Fruit fly (Drosophila melanogaster) whole organism, embryonic: ENCODE data around the gene Pgant35A.

ENCODE experiments used
- CG10147 ChIP-seq: fragments of 200-800 bp; sonication (Bioruptor generic); optimal IDR thresholded peaks from 2 replicates; lab custom pipeline; 2019; ENCODE audit warnings: missing biosample characterization, mild to moderate bottlenecking, missing genetic modification characterization, moderate library complexity
- CG10321 ChIP-seq: fragments of 200-800 bp; sonication (Bioruptor generic); IDR thresholded peaks from 2 replicates; pipeline ENCODE4 v1.3.6; 2022; ENCODE audit warnings: missing biosample characterization, missing genetic modification characterization
- CG10979 ChIP-seq: fragments of 200-800 bp; sonication (Bioruptor generic); optimal IDR thresholded peaks from 2 replicates; lab custom pipeline; 2018; ENCODE audit warnings: missing biosample characterization, mild to moderate bottlenecking, missing genetic modification characterization, moderate library complexity
- CG11093 ChIP-seq: fragments of 200-800 bp; sonication (Bioruptor generic); IDR thresholded peaks from 3 replicates; pipeline ENCODE4 v1.3.6; 2022; ENCODE audit warnings: missing biosample characterization, missing genetic modification characterization
- CG12299 ChIP-seq: fragments of 200-800 bp; sonication (Bioruptor generic); optimal IDR thresholded peaks from 2 replicates; lab custom pipeline; 2018; ENCODE audit warnings: missing biosample characterization, mild to moderate bottlenecking, missing genetic modification characterization
- CG12942 ChIP-seq: fragments of 200-800 bp; sonication (Bioruptor generic); optimal IDR thresholded peaks from 3 replicates; lab custom pipeline; 2016; ENCODE audit warnings: missing biosample characterization, missing genetic modification characterization
- CG13296 ChIP-seq: fragments of 200-800 bp; sonication (Bioruptor generic); optimal IDR thresholded peaks from 3 replicates; lab custom pipeline; 2018; ENCODE audit warnings: missing biosample characterization, mild to moderate bottlenecking, missing genetic modification characterization
- CG1529 ChIP-seq: fragments of 200-800 bp; sonication (Bioruptor generic); optimal IDR thresholded peaks from 3 replicates; lab custom pipeline; 2018; ENCODE audit warnings: missing biosample characterization, missing genetic modification characterization
- CG16779 ChIP-seq: fragments of 200-800 bp; sonication (Bioruptor generic); IDR thresholded peaks from 2 replicates; pipeline ENCODE4 v1.3.6; 2022; ENCODE audit warnings: missing biosample characterization, missing genetic modification characterization
- CG17568 ChIP-seq: fragments of 200-800 bp; sonication (Bioruptor generic); optimal IDR thresholded peaks from 2 replicates; lab custom pipeline; 2018; ENCODE audit warnings: missing biosample characterization, mild to moderate bottlenecking, missing genetic modification characterization, moderate library complexity
- CG17912 ChIP-seq: fragments of 200-800 bp; sonication (Bioruptor generic); optimal IDR thresholded peaks from 2 replicates; lab custom pipeline; 2018; ENCODE audit warnings: missing biosample characterization, mild to moderate bottlenecking, missing genetic modification characterization
- CG2116 ChIP-seq: fragments of 200-800 bp; sonication (Bioruptor generic); optimal IDR thresholded peaks from 3 replicates; lab custom pipeline; 2018; ENCODE audit warnings: missing biosample characterization, mild to moderate bottlenecking, missing genetic modification characterization
- CG2129 ChIP-seq: fragments of 200-800 bp; sonication (Bioruptor generic); IDR thresholded peaks from 2 replicates; pipeline ENCODE4 v1.3.6; 2022; ENCODE audit warnings: missing biosample characterization, missing genetic modification characterization; ENCODE audit not compliant: partially characterized antibody
- CG31224 ChIP-seq: fragments of 200-800 bp; sonication (Bioruptor generic); IDR thresholded peaks from 2 replicates; pipeline ENCODE4 v1.3.6; 2022; ENCODE audit warnings: missing biosample characterization, missing genetic modification characterization
- CG3163 ChIP-seq: fragments of 200-800 bp; sonication (Bioruptor generic); optimal IDR thresholded peaks from 3 replicates; lab custom pipeline; 2016; ENCODE audit warnings: missing biosample characterization, missing genetic modification characterization
- CG3726 ChIP-seq: fragments of 200-800 bp; sonication (Bioruptor generic); IDR thresholded peaks from 3 replicates; pipeline ENCODE4, ENCODE4 v1.3.6; 2022; ENCODE audit warnings: missing biosample characterization, missing genetic modification characterization
- CG6654 ChIP-seq: fragments of 200-800 bp; sonication (Bioruptor generic); optimal IDR thresholded peaks from 2 replicates; lab custom pipeline; 2017; ENCODE audit warnings: missing biosample characterization, mild to moderate bottlenecking, missing genetic modification characterization
- CG6689 ChIP-seq: fragments of 200-800 bp; sonication (Bioruptor generic); IDR thresholded peaks from 2 replicates; pipeline ENCODE4 v1.3.6; 2022; ENCODE audit warnings: missing biosample characterization, missing genetic modification characterization
- CG8089 ChIP-seq: fragments of 200-800 bp; sonication (Bioruptor generic); optimal IDR thresholded peaks from 3 replicates; lab custom pipeline; 2016; ENCODE audit warnings: missing biosample characterization, missing genetic modification characterization
- CG8290 ChIP-seq, 3 experiments: fragments of 200-800 bp; sonication (Bioruptor generic); optimal IDR thresholded peaks; 2 replicates each; lab custom pipeline; 2016 to 2019; ENCODE audit warnings: missing biosample characterization in 3 of 3, missing genetic modification characterization in 3 of 3, mild to moderate bottlenecking in 2 of 3, moderate library complexity in 1 of 3
- D19B ChIP-seq: fragments of 200-800 bp; sonication (Bioruptor generic); optimal IDR thresholded peaks from 2 replicates; lab custom pipeline; 2017; ENCODE audit warnings: missing biosample characterization, mild to moderate bottlenecking, missing genetic modification characterization
- Dip3 ChIP-seq: fragments of 200-800 bp; sonication (Bioruptor generic); optimal IDR thresholded peaks from 3 replicates; lab custom pipeline; 2016; ENCODE audit warnings: missing biosample characterization, missing genetic modification characterization
- Dll ChIP-seq: fragments of 200-800 bp; sonication (Bioruptor generic); IDR thresholded peaks from 4 replicates; pipeline ENCODE4 v1.3.6; 2022; ENCODE audit warnings: missing biosample characterization, missing genetic modification characterization; ENCODE audit not compliant: partially characterized antibody
- Fer3 ChIP-seq: fragments of 200-800 bp; sonication (Bioruptor generic); optimal IDR thresholded peaks from 2 replicates; lab custom pipeline; 2018; ENCODE audit warnings: missing biosample characterization, mild to moderate bottlenecking, missing genetic modification characterization, moderate library complexity
- Gsc ChIP-seq: fragments of 200-800 bp; sonication (Bioruptor generic); IDR thresholded peaks from 2 replicates; pipeline ENCODE4 v1.3.6; 2022; ENCODE audit warnings: missing biosample characterization, missing genetic modification characterization
- Kr ChIP-seq: fragments of 200-800 bp; sonication (Bioruptor generic); optimal IDR thresholded peaks from 2 replicates; lab custom pipeline; 2017; ENCODE audit warnings: missing biosample characterization, mild to moderate bottlenecking, missing genetic modification characterization
- Ptx1 ChIP-seq: fragments of 200-800 bp; sonication (Bioruptor generic); IDR thresholded peaks from 2 replicates; pipeline ENCODE4 v1.3.6; 2022; ENCODE audit warnings: missing biosample characterization, missing genetic modification characterization
- Ravus ChIP-seq: fragments of 200-800 bp; sonication (Bioruptor generic); IDR thresholded peaks from 2 replicates; pipeline ENCODE4 v1.3.6; 2022; ENCODE audit warnings: missing biosample characterization, missing genetic modification characterization
- Six4 ChIP-seq: fragments of 200-800 bp; sonication (Bioruptor generic); optimal IDR thresholded peaks from 2 replicates; lab custom pipeline; 2016; ENCODE audit warnings: missing biosample characterization, missing genetic modification characterization
- Usf ChIP-seq: fragments of 200-800 bp; sonication (Bioruptor generic); optimal IDR thresholded peaks from 2 replicates; lab custom pipeline; 2017; ENCODE audit warnings: missing genotype, missing biosample characterization, missing genetic modification characterization
- bsh ChIP-seq, 2 experiments: fragments of 200-800 bp; sonication (Bioruptor generic); optimal IDR thresholded peaks; 2 replicates each; lab custom pipeline; 2017 to 2018; ENCODE audit warnings: mild to moderate bottlenecking in 2 of 2, missing biosample characterization in 2 of 2, missing genetic modification characterization in 2 of 2, moderate library complexity in 1 of 2
- chif ChIP-seq, 2 experiments: fragments of 200-800 bp; sonication (Bioruptor generic); optimal IDR thresholded peaks; 3 replicates each; lab custom pipeline; 2016; ENCODE audit warnings: missing biosample characterization in 2 of 2, missing genetic modification characterization in 2 of 2
- cwo ChIP-seq: fragments of 200-800 bp; sonication (Bioruptor generic); optimal IDR thresholded peaks from 3 replicates; lab custom pipeline; 2017; ENCODE audit warnings: missing biosample characterization, missing genetic modification characterization, mild to moderate bottlenecking, moderate library complexity, missing genetic modification reagents
- danr ChIP-seq: fragments of 200-800 bp; sonication (Bioruptor generic); IDR thresholded peaks from 2 replicates; pipeline ENCODE4 v1.3.6; 2022; ENCODE audit warnings: missing biosample characterization, missing genetic modification characterization
- dm ChIP-seq: fragments of 200-800 bp; sonication (Bioruptor generic); optimal IDR thresholded peaks from 3 replicates; lab custom pipeline; 2016; ENCODE audit warnings: missing biosample characterization, missing genetic modification characterization
- dmrt99B ChIP-seq: fragments of 200-800 bp; sonication (Bioruptor generic); optimal IDR thresholded peaks from 2 replicates; lab custom pipeline; 2018; ENCODE audit warnings: missing biosample characterization, mild to moderate bottlenecking, missing genetic modification characterization, moderate library complexity
- dpn ChIP-seq, 2 experiments: fragments of 200-800 bp; sonication (Bioruptor generic); optimal IDR thresholded peaks; 3 replicates each; lab custom pipeline; 2016; ENCODE audit warnings: missing biosample characterization in 2 of 2, missing genetic modification characterization in 2 of 2
- en ChIP-seq: fragments of 200-800 bp; sonication (Bioruptor generic); optimal IDR thresholded peaks from 2 replicates; lab custom pipeline; 2016; ENCODE audit warnings: missing biosample characterization, missing genetic modification characterization
- ken ChIP-seq: fragments of 200-800 bp; sonication (Bioruptor generic); IDR thresholded peaks from 3 replicates; pipeline ENCODE4 v1.3.6; 2022; ENCODE audit warnings: missing biosample characterization, missing genetic modification characterization
- lola ChIP-seq, 3 experiments: fragments of >200 bp in 2 of 3; fragments of 200-800 bp in 1 of 3; sonication (Bioruptor generic) in 1 of 3; optimal IDR thresholded peaks; 2 replicates each; lab custom pipeline; 2017 to 2019; ENCODE audit warnings: missing biosample characterization in 3 of 3, missing genetic modification characterization in 3 of 3, mild to moderate bottlenecking in 1 of 3, moderate library complexity in 1 of 3
- otp ChIP-seq: fragments of 200-800 bp; sonication (Bioruptor generic); IDR thresholded peaks from 3 replicates; pipeline ENCODE4, ENCODE4 v1.3.6; 2022; ENCODE audit warnings: missing biosample characterization, missing genetic modification characterization
- pnt ChIP-seq: fragments of 200-800 bp; sonication (Bioruptor generic); optimal IDR thresholded peaks from 3 replicates; lab custom pipeline; 2016; ENCODE audit warnings: missing biosample characterization, missing genetic modification characterization
- seq ChIP-seq: fragments of 200-800 bp; sonication (Bioruptor generic); IDR thresholded peaks from 2 replicates; pipeline ENCODE4 v1.3.6; 2022; ENCODE audit warnings: missing biosample characterization, missing genetic modification characterization
- slou ChIP-seq: fragments of 200-800 bp; sonication (Bioruptor generic); optimal IDR thresholded peaks from 3 replicates; lab custom pipeline; 2016; ENCODE audit warnings: missing biosample characterization, missing genetic modification characterization
- slp2 ChIP-seq: fragments of 200-800 bp; sonication (Bioruptor generic); optimal IDR thresholded peaks from 2 replicates; lab custom pipeline; 2016; ENCODE audit warnings: missing biosample characterization, missing genetic modification characterization
- ssp ChIP-seq: fragments of 200-800 bp; sonication (Bioruptor generic); IDR thresholded peaks from 2 replicates; pipeline ENCODE4 v1.3.6; 2022; ENCODE audit warnings: missing biosample characterization, missing genetic modification characterization
- tx ChIP-seq: fragments of 200-800 bp; sonication (Bioruptor generic); optimal IDR thresholded peaks from 2 replicates; lab custom pipeline; 2016; ENCODE audit warnings: missing biosample characterization, missing genetic modification characterization
- zfh1 ChIP-seq: fragments of 200-800 bp; sonication (Bioruptor generic); IDR thresholded peaks from 3 replicates; pipeline ENCODE4 v1.3.6; 2022; ENCODE audit warnings: missing biosample characterization, missing genetic modification characterization

The Pgant35A gene

dm6 chr2L:14355033-14355851 lies 3.8 kb upstream of the Pgant35A start, which contains the start of gene Rab14 (continued):
- TF ChIP-seq CG8290 (GFP tag; optimal IDR thresholded peaks at IDR 0.05; lab: Kevin White, UChicago) (peak; percentile 31), CG8290 (tag; optimal IDR thresholded peaks at IDR 0.05; lab: Kevin White, UChicago) (peak in 1 of 2 experiments; percentile 78), CG31224 (GFP tag; lab: Robert Waterston, UW) (peak; percentile 65; the same call in 1 of the 2 replicates), CG11093 (GFP tag; lab: Robert Waterston, UW) (peak; percentile 73; the same call in 2 of the 3 replicates), bsh (GFP tag; optimal IDR thresholded peaks at IDR 0.05; lab: Kevin White, UChicago) (peak; percentile 12 to 86), CG6689 (GFP tag; lab: Robert Waterston, UW) (peak; percentile 78), CG12299 (tag; lab: Kevin White, UChicago) (peak; percentile 78), ssp (GFP tag; lab: Robert Waterston, UW) (peak; percentile 24; the same call in 1 of the 2 replicates), CG12942 (GFP tag; lab: Kevin White, UChicago) (peak; percentile 65), lola (GFP tag; optimal IDR thresholded peaks at IDR 0.05; lab: Kevin White, UChicago) (peak in 1 of 3 experiments; percentile 57), CG1529 (peak; percentile 75), slou (GFP tag; lab: Kevin White, UChicago) (peak; percentile 73), Six4 (GFP tag; lab: Kevin White, UChicago) (peak; percentile 53), Dip3 (GFP tag; lab: Kevin White, UChicago) (peak; percentile 72), CG17912 (peak; percentile 78), CG2129 (GFP tag; lab: Robert Waterston, UW) (peak; percentile 58), D19B (GFP tag; lab: Kevin White, UChicago) (peak; percentile 89), Ravus (peak; percentile 52), Fer3 (tag; lab: Kevin White, UChicago) (peak; percentile 85), ken (GFP tag; lab: Robert Waterston, UW) (peak; percentile 69), CG13296 (GFP tag; lab: Kevin White, UChicago) (peak; percentile 85), CG10979 (tag; lab: Kevin White, UChicago) (peak; percentile 73), CG2116 (GFP tag; lab: Kevin White, UChicago) (peak; percentile 72), CG6654 (peak; percentile 35), dmrt99B (tag; lab: Kevin White, UChicago) (peak; percentile 83), CG17568 (GFP tag; lab: Kevin White, UChicago) (peak; percentile 82), CG10321 (GFP tag; lab: Robert Waterston, UW) (peak; percentile 62), dm (peak; percentile 97), danr (peak; percentile 14; the same call in 1 of the 2 replicates), Dll (GFP tag; lab: Robert Waterston, UW) (peak; percentile 83), slp2 (GFP tag; lab: Kevin White, UChicago) (peak; percentile 31), CG8089 (peak; percentile 57), tx (GFP tag; lab: Kevin White, UChicago) (peak; percentile 60), Ptx1 (peak; percentile 70), Usf (GFP tag; lab: Kevin White, UChicago) (peak; percentile 24), CG16779 (GFP tag; lab: Robert Waterston, UW) (peak; percentile 60; the same call in 1 of the 2 replicates), dpn (GFP tag; optimal IDR thresholded peaks at IDR 0.05; lab: Kevin White, UChicago) (peak; percentile 60 to 82), cwo (GFP tag; lab: Kevin White, UChicago) (peak; percentile 79), chif (GFP tag; optimal IDR thresholded peaks at IDR 0.05; lab: Kevin White, UChicago) (peak; percentile 73 to 77), Gsc (GFP tag; lab: Robert Waterston, UW) (no peak), CG10147 (GFP tag; lab: Kevin White, UChicago) (peak; percentile 57), CG3726 (GFP tag; lab: Robert Waterston, UW) (peak; percentile 14; the same call in 1 of the 3 replicates), CG3163 (peak; percentile 34), otp (GFP tag; lab: Robert Waterston, UW) (peak; percentile 74; the same call in 2 of the 3 replicates), Kr (GFP tag; lab: Kevin White, UChicago) (peak; percentile 35), en (GFP tag; lab: Kevin White, UChicago) (peak; percentile 59), pnt (GFP tag; lab: Kevin White, UChicago) (peak; percentile 47), seq (peak; percentile 82), zfh1 (GFP tag; lab: Robert Waterston, UW) (peak; percentile 85)
